Worm (Caenorhabditis elegans) whole organism, young adult: Measurements from ENCODE around the gene F14F7.4.

ENCODE experiments used
- F49E8.2 ChIP-seq: sonication (generic microtip); optimal IDR thresholded peaks from 3 replicates; lab custom pipeline; 2017; ENCODE audit warnings: missing genetic modification characterization, mild to moderate bottlenecking, missing compliant biosample characterization, antibody characterized with exemption, moderate library complexity; ENCODE audit not compliant: insufficient read depth
- K11D2.4 ChIP-seq: fragments of 200-800 bp; sonication (Bioruptor generic); IDR thresholded peaks from 2 replicates; pipeline ENCODE4 v1.3.6; 2022; ENCODE audit warnings: missing genetic modification reagents, missing genetic modification characterization, missing compliant biosample characterization
- egl-18 ChIP-seq: fragments of 200-800 bp; sonication (Bioruptor generic); IDR thresholded peaks from 2 replicates; pipeline ENCODE4 v1.3.6; 2022; ENCODE audit warnings: missing genetic modification reagents, missing genetic modification characterization, missing compliant biosample characterization
- mes-4 ChIP-seq: sonication (generic microtip); optimal IDR thresholded peaks from 2 replicates; lab custom pipeline; 2016; ENCODE audit warnings: missing genotype, missing genetic modification characterization, missing compliant biosample characterization
- pha-4 ChIP-seq: fragments of 150-350 bp; sonication (generic microtip); optimal IDR thresholded peaks from 2 replicates; lab custom pipeline; 2014; ENCODE audit warnings: missing biosample characterization, missing genetic modification reagents, missing genetic modification characterization
- ztf-26 ChIP-seq: sonication (generic microtip); optimal IDR thresholded peaks from 2 replicates; lab custom pipeline; 2017; ENCODE audit warnings: missing genetic modification characterization, missing compliant biosample characterization

DNA sequence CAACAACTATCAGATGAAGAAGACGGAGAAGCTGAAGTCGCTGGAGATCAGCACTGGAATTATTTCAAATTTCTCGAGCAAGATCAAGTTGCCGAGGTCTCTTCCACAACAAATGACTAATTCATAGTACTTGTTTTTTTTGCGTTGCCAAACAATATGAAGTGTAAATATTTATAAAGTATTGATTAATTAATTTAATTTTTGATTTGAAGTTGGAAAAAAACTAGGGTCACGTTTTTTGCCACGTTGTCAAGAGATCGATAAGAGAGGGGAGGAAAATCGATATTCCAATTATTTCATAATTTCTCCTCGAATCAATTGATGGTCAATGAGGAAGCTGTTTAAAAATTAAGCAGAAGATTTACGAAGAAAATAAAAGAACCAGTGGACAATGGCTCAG is 24.3 kb downstream of the F14F7.4 start, which contains the start of gene snf-7:
- no peak for TF ChIP-seq mes-4 (tag; lab: Kevin White, UChicago)
- TF ChIP-seq K11D2.4 (GFP tag; lab: Robert Waterston, UW), result no peak
- TF ChIP-seq F49E8.2 (tag; lab: Kevin White, UChicago), result no peak
- TF ChIP-seq pha-4, result no peak
- no peak for TF ChIP-seq ztf-26 (tag; lab: Kevin White, UChicago)
- TF ChIP-seq egl-18 (GFP tag; lab: Robert Waterston, UW), result no peak
